Worm (Caenorhabditis elegans): Measurements from ENCODE around the gene F38A1.13.

F38A1.13 gene

DNA sequence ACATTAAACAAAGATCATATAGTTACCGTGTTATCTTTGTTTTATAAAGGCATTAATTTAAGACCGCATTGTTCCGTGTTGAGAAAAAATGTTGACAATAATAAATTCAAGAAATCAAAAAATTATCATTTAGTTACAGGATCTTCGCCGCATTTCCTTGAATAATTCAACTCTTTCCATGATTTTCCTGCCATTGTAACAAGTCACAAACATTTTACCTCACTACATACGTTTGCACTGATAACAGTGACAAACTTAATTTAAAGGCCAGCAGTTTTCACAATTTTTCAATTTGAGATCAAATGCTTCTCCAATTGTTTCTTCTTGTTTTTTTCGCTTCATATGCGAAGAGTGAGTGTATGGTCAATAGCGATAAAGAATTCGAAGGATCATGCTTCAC is 4.0 kb upstream of the F38A1.13 start, which contains the start of gene clec-169:
Gene clec-169, plus strand, starts transcription at position 301 of the 400 bp plus-strand sequence.
- TF ChIP-seq lin-11 (tag; optimal IDR thresholded peaks at IDR 0.05) (no peak), T23F11.4 (GFP tag; optimal IDR thresholded peaks at IDR 0.05) (no peak), K09A11.1 (tag; optimal IDR thresholded peaks at IDR 0.05; ENCODE audit: insufficient read depth) (no peak), hlh-30 (tag; optimal IDR thresholded peaks at IDR 0.05; ENCODE audit: insufficient read depth) (no peak), npax-4 (tag; optimal IDR thresholded peaks at IDR 0.05) (no peak), unc-86 (tag; optimal IDR thresholded peaks at IDR 0.05) (no peak), ets-4 (tag; optimal IDR thresholded peaks at IDR 0.05) (no peak), eyg-1 (tag; optimal IDR thresholded peaks at IDR 0.05) (no peak), ttx-3 (tag; optimal IDR thresholded peaks at IDR 0.05) (no peak), ceh-34 (tag; optimal IDR thresholded peaks at IDR 0.05) (no peak), pha-4 (tag; optimal IDR thresholded peaks at IDR 0.05) (no peak), unc-55 (GFP tag; optimal IDR thresholded peaks at IDR 0.05) (no peak), hlh-6 (tag; optimal IDR thresholded peaks at IDR 0.05) (no peak), elt-2 (tag; optimal IDR thresholded peaks at IDR 0.05) (no peak), pqm-1 (tag; optimal IDR thresholded peaks at IDR 0.05) (no peak), sox-2 (GFP tag; IDR thresholded peaks at IDR 0.05) (no peak), C38D4.7 (GFP tag; optimal IDR thresholded peaks at IDR 0.05) (no peak), sox-4 (tag; optimal IDR thresholded peaks at IDR 0.05) (no peak), elt-4 (tag; optimal IDR thresholded peaks at IDR 0.05) (no peak), nfya-1 (tag; optimal IDR thresholded peaks at IDR 0.05) (no peak)

ce11 chrIV:1261930-1262329 is 3.1 kb upstream of the F38A1.13 start:
- TF ChIP-seq ceh-48 (tag; optimal IDR thresholded peaks at IDR 0.05), result no peak
- no peak for TF ChIP-seq K09A11.1 (tag; optimal IDR thresholded peaks at IDR 0.05; ENCODE audit: insufficient read depth)
- no peak for TF ChIP-seq hlh-13 (GFP tag; optimal IDR thresholded peaks at IDR 0.05)
- TF ChIP-seq ceh-22 (tag; optimal IDR thresholded peaks at IDR 0.05), result no peak
- TF ChIP-seq hlh-6 (tag; optimal IDR thresholded peaks at IDR 0.05), result no peak
- TF ChIP-seq nfya-1 (tag; optimal IDR thresholded peaks at IDR 0.05), result no peak
- no peak for TF ChIP-seq ceh-45 (GFP tag; IDR thresholded peaks at IDR 0.05)
- TF ChIP-seq unc-86 (tag; optimal IDR thresholded peaks at IDR 0.05), result no peak
- TF ChIP-seq gmeb-2 (tag; optimal IDR thresholded peaks at IDR 0.05), result no peak
- no peak for TF ChIP-seq tbx-2 (tag; optimal IDR thresholded peaks at IDR 0.05)
- TF ChIP-seq hlh-30 (tag; optimal IDR thresholded peaks at IDR 0.05; ENCODE audit: insufficient read depth), result no peak
- no peak for TF ChIP-seq elt-2 (tag; optimal IDR thresholded peaks at IDR 0.05)
- no peak for TF ChIP-seq ceh-6 (GFP tag; optimal IDR thresholded peaks at IDR 0.05)
- TF ChIP-seq madf-2 (tag; optimal IDR thresholded peaks at IDR 0.05), result no peak
- no peak for TF ChIP-seq npax-4 (tag; optimal IDR thresholded peaks at IDR 0.05)
- TF ChIP-seq ceh-14 (tag; optimal IDR thresholded peaks at IDR 0.05), result no peak
- no peak for TF ChIP-seq Y22D7AL.16 (tag; optimal IDR thresholded peaks at IDR 0.05)
- TF ChIP-seq nhr-11 (tag; optimal IDR thresholded peaks at IDR 0.05), result no peak

- TF ChIP-seq ama-1 (optimal IDR thresholded peaks at IDR 0.05) (no peak), ceh-24 (tag; optimal IDR thresholded peaks at IDR 0.05) (no peak), elt-2 (tag; optimal IDR thresholded peaks at IDR 0.05) (peak; percentile 2), unc-3 (GFP tag; conservative IDR thresholded peaks at IDR 0.05) (no peak), unc-3 (tag; optimal IDR thresholded peaks at IDR 0.05) (no peak), ceh-22 (tag; optimal IDR thresholded peaks at IDR 0.05) (no peak), dmd-4 (tag; optimal IDR thresholded peaks at IDR 0.05; ENCODE audit: borderline replicate concordance) (no peak), pqm-1 (tag; optimal IDR thresholded peaks at IDR 0.05) (no peak)
Measured at ce11 chrIV:1266138-1266537, 1.1 kb downstream of the F38A1.13 start.

DNA sequence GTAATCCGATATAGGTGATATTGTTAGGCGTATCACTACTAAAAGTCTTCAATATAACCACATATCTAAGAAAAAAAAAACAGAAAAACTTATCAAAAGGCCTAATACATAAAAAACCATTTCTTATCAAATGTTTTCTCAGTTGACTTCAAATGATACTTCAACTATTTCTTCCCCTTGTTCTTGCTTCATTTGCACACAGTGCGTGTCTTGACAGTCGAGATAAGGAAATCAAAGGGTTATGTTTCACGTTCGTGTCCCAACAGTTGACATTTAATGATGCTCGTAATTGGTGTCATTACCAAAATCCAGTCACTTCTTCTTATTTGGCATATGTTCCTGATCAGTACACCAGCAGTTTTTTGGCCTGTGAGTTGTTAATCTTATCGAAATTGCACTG is 1.7 kb downstream of the F38A1.13 start, which contains the start of gene clec-170:
Gene clec-170, plus strand, starts transcription at position 143 of the 400 bp plus-strand sequence.
- TF ChIP-seq unc-55 (GFP tag; optimal IDR thresholded peaks at IDR 0.05) (no peak), elt-2 (tag; optimal IDR thresholded peaks at IDR 0.05) (peak; percentile 18)

All from whole organism, late embryonic.